Fruit fly (Drosophila melanogaster): Measurements from ENCODE around the gene CG31373.

Gene CG31373

DNA sequence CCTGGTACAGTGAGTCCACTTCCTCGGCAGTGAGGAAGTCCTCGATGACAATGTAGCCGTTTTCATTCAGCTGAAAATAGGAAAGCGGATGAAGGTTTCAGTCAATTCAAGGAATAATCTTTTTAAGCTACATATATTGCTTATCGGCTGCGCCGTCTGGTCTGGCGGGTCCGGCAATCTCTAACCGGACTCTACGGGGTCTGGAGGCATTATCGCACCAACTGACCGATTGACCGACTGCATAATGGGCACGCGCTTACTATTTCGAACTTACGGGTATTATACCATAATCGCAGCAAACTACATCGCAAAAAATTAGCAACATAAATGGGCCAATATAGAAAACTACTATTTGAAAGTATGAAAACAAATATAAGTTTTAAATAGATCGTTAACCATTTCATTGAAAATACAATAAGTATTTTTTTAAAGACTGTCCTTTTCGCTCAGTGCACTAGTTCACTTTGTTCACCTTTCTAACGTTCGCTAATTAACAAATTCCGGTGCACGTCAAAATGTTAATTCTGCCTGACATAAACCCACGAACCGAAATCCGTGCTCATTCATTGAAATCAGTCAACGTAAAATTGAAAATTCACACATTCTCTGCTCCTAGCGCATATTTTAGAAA lies 30.1 kb downstream of the CG31373 start (continued):
- TF ChIP-seq CG10274 (GFP tag; optimal IDR thresholded peaks at IDR 0.05) = no peak
- TF ChIP-seq Trl (optimal IDR thresholded peaks at IDR 0.05) = no peak
- no peak for TF ChIP-seq Trl (GFP tag; optimal IDR thresholded peaks at IDR 0.05)
- TF ChIP-seq CG14014 (GFP tag; IDR thresholded peaks at IDR 0.05) = no peak
- TF ChIP-seq CG7928 (GFP tag; optimal IDR thresholded peaks at IDR 0.05) = no peak
- no peak for TF ChIP-seq Elba2 (GFP tag; optimal IDR thresholded peaks at IDR 0.05)
- peak; percentile 22 for TF ChIP-seq Oli (tag; optimal IDR thresholded peaks at IDR 0.05)
- peak; percentile 22 for TF ChIP-seq CG2712 (tag; optimal IDR thresholded peaks at IDR 0.05)
- no peak for TF ChIP-seq en (GFP tag; optimal IDR thresholded peaks at IDR 0.05)
- no peak for TF ChIP-seq CG6654 (GFP tag; optimal IDR thresholded peaks at IDR 0.05)
- TF ChIP-seq pan (optimal IDR thresholded peaks at IDR 0.05) = no peak
- no peak for TF ChIP-seq pan (GFP tag; optimal IDR thresholded peaks at IDR 0.05 in 1 of 2, IDR thresholded peaks at IDR 0.05 in 1 of 2)
- TF ChIP-seq CG11085 (GFP tag; IDR thresholded peaks at IDR 0.05) = no peak
- TF ChIP-seq gro (GFP tag; optimal IDR thresholded peaks at IDR 0.05) = no peak
- TF ChIP-seq trh (GFP tag; optimal IDR thresholded peaks at IDR 0.05) = no peak
- TF ChIP-seq Eip74EF (GFP tag; optimal IDR thresholded peaks at IDR 0.05) = no peak
- TF ChIP-seq CG30403 (GFP tag; optimal IDR thresholded peaks at IDR 0.05) = peak; percentile 12
- TF ChIP-seq CG16815 (GFP tag; optimal IDR thresholded peaks at IDR 0.05) = no peak
- TF ChIP-seq nerfin-1 (tag; optimal IDR thresholded peaks at IDR 0.05) = no peak
- TF ChIP-seq CG4282 (GFP tag; optimal IDR thresholded peaks at IDR 0.05) = no peak
- peak; percentile 25 for TF ChIP-seq Xbp1 (GFP tag; optimal IDR thresholded peaks at IDR 0.05)
- TF ChIP-seq CG10979 (tag; optimal IDR thresholded peaks at IDR 0.05) = no peak
- no peak for TF ChIP-seq tx (GFP tag; optimal IDR thresholded peaks at IDR 0.05)
- no peak for TF ChIP-seq TFAM (GFP tag; optimal IDR thresholded peaks at IDR 0.05)
- no peak for TF ChIP-seq jigr1 (GFP tag; IDR thresholded peaks at IDR 0.05)
- TF ChIP-seq Dip3 (GFP tag; optimal IDR thresholded peaks at IDR 0.05) = no peak
- no peak for TF ChIP-seq so (GFP tag; IDR thresholded peaks at IDR 0.05)
- peak; percentile 27 for TF ChIP-seq Sox102F (GFP tag; optimal IDR thresholded peaks at IDR 0.05)
- TF ChIP-seq CG2120 (GFP tag; optimal IDR thresholded peaks at IDR 0.05) = peak; percentile 31
- TF ChIP-seq D19A (tag; optimal IDR thresholded peaks at IDR 0.05) = no peak
- TF ChIP-seq CG7372 (GFP tag; IDR thresholded peaks at IDR 0.05) = no peak
- no peak for TF ChIP-seq CG6854 (GFP tag; optimal IDR thresholded peaks at IDR 0.05)
- no peak for TF ChIP-seq tgo (GFP tag; IDR thresholded peaks at IDR 0.05)
- no peak for TF ChIP-seq CG8765 (GFP tag; IDR thresholded peaks at IDR 0.05)
- no peak for TF ChIP-seq CG1024 (GFP tag; IDR thresholded peaks at IDR 0.05)
- no peak for TF ChIP-seq CG7271 (tag; optimal IDR thresholded peaks at IDR 0.05)
- no peak for TF ChIP-seq pho (GFP tag; optimal IDR thresholded peaks at IDR 0.05)
- TF ChIP-seq CG13894 (tag; optimal IDR thresholded peaks at IDR 0.05) = no peak
- TF ChIP-seq jumu (GFP tag; optimal IDR thresholded peaks at IDR 0.05) = no peak
- no peak for TF ChIP-seq Tbp (GFP tag; optimal IDR thresholded peaks at IDR 0.05)
- TF ChIP-seq Ada2b (GFP tag; IDR thresholded peaks at IDR 0.05) = peak; percentile 38; the same call in 1 of the 2 replicates
- TF ChIP-seq CG6272 (GFP tag; IDR thresholded peaks at IDR 0.05) = no peak
- TF ChIP-seq CG10366 (GFP tag; IDR thresholded peaks at IDR 0.05) = peak; percentile 30; the same call in 1 of the 2 replicates
- TF ChIP-seq ham (GFP tag; IDR thresholded peaks at IDR 0.05) = no peak
- TF ChIP-seq CG4424 (GFP tag; optimal IDR thresholded peaks at IDR 0.05) = no peak
- peak; percentile 27 for TF ChIP-seq grau (tag; optimal IDR thresholded peaks at IDR 0.05)
- 0 out of 3 replicates have a peak, but pooled peaks have one; percentile 27 for TF ChIP-seq Dbx (GFP tag; IDR thresholded peaks at IDR 0.05)
- TF ChIP-seq ranshi (GFP tag; IDR thresholded peaks at IDR 0.05) = no peak
- no peak for TF ChIP-seq zen (tag; optimal IDR thresholded peaks at IDR 0.05)
- no peak for TF ChIP-seq caup (GFP tag; optimal IDR thresholded peaks at IDR 0.05; ENCODE audit: severe bottlenecking)
- no peak for TF ChIP-seq lov (optimal IDR thresholded peaks at IDR 0.05)
- no peak for TF ChIP-seq lov (GFP tag; IDR thresholded peaks at IDR 0.05)

Data from whole organism, embryonic.